Worm (Caenorhabditis elegans): ENCODE data around the gene F07H5.10.
A peak's percentile ranks its signal among the peaks of the same experiment; 100 is the strongest.

Gene F07H5.10

DNA sequence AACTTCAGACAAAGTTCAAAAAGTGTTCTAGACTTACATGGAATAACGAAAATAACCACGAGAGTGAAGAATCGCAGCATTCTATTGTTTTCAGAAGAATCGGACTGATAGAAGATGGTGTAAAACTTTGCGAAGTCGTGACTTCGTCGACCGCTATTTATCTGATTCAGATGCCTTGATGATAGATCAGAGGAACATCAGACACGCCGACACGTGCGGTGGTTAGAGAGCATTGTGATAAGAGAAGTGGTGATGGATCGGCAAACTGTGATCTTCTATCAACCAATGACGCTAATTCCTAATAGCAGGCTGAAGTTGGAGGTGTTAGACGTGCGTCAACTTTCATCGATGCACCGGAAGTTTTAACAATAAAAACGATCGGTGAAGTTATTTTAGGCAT is 9.9 kb upstream of the F07H5.10 start (continued):
- TF ChIP-seq pha-4 (GFP tag; IDR thresholded peaks at IDR 0.05) (no peak), pha-4 (tag; optimal IDR thresholded peaks at IDR 0.05) (no peak), fkh-10 (GFP tag; optimal IDR thresholded peaks at IDR 0.05) (no peak), snpc-4 (tag; optimal IDR thresholded peaks at IDR 0.05) (no peak), nhr-25 (tag; optimal IDR thresholded peaks at IDR 0.05; ENCODE audit: borderline replicate concordance, insufficient read depth) (peak; percentile 47), zip-2 (tag; optimal IDR thresholded peaks at IDR 0.05) (no peak), mep-1 (tag; optimal IDR thresholded peaks at IDR 0.05) (peak; percentile 31), lin-1 (GFP tag; IDR thresholded peaks at IDR 0.05) (peak; percentile 39; the same call in 1 of the 2 replicates), unc-62 (GFP tag; optimal IDR thresholded peaks at IDR 0.05 in 1 of 2) (no peak), unc-62 (tag; optimal IDR thresholded peaks at IDR 0.05) (no peak), aly-2 (tag; optimal IDR thresholded peaks at IDR 0.05) (no peak), F49E8.2 (tag; optimal IDR thresholded peaks at IDR 0.05; ENCODE audit: borderline replicate concordance) (no peak), ctbp-1 (GFP tag; IDR thresholded peaks at IDR 0.05) (no peak), zfp-3 (GFP tag; conservative IDR thresholded peaks at IDR 0.05) (no peak), hlh-11 (tag; optimal IDR thresholded peaks at IDR 0.05) (peak; percentile 62), egl-27 (tag; optimal IDR thresholded peaks at IDR 0.05) (no peak), dmd-9 (GFP tag; IDR thresholded peaks at IDR 0.05) (no peak), zip-11 (GFP tag; IDR thresholded peaks at IDR 0.05) (no peak), daf-16 (GFP tag; optimal IDR thresholded peaks at IDR 0.05) (no peak), daf-16 (tag; optimal IDR thresholded peaks at IDR 0.05) (no peak), gei-8 (GFP tag; optimal IDR thresholded peaks at IDR 0.05) (peak; percentile 25), ceh-44 (GFP tag; IDR thresholded peaks at IDR 0.05) (no peak), T20F7.1 (GFP tag; optimal IDR thresholded peaks at IDR 0.05) (no peak), ceh-32 (tag; optimal IDR thresholded peaks at IDR 0.05; ENCODE audit: poor library complexity) (no peak), ceh-28 (tag; optimal IDR thresholded peaks at IDR 0.05) (no peak), nhr-41 (GFP tag; IDR thresholded peaks at IDR 0.05) (no peak), nhr-76 (tag; optimal IDR thresholded peaks at IDR 0.05) (no peak), dve-1 (tag; optimal IDR thresholded peaks at IDR 0.05; ENCODE audit: insufficient read depth) (peak; percentile 1), unc-130 (GFP tag; optimal IDR thresholded peaks at IDR 0.05) (no peak), tag-97 (GFP tag; IDR thresholded peaks at IDR 0.05) (no peak), nhr-48 (tag; optimal IDR thresholded peaks at IDR 0.05) (peak; percentile 95), T26A8.4 (GFP tag; IDR thresholded peaks at IDR 0.05) (no peak), nhr-6 (tag; optimal IDR thresholded peaks at IDR 0.05) (no peak), attf-4 (tag; optimal IDR thresholded peaks at IDR 0.05) (no peak), ceh-20 (GFP tag; IDR thresholded peaks at IDR 0.05) (0 out of 2 replicates have a peak, but pooled peaks have one; percentile 55), daf-12 (tag; optimal IDR thresholded peaks at IDR 0.05) (no peak), unc-39 (tag; optimal IDR thresholded peaks at IDR 0.05) (no peak), lir-3 (tag; optimal IDR thresholded peaks at IDR 0.05) (no peak), nhr-11 (tag; optimal IDR thresholded peaks at IDR 0.05) (no peak), arid-1 (GFP tag; conservative IDR thresholded peaks at IDR 0.05) (no peak), madf-5 (GFP tag; IDR thresholded peaks at IDR 0.05) (no peak), mdt-29 (GFP tag; IDR thresholded peaks at IDR 0.05) (no peak), mxl-2 (GFP tag; conservative IDR thresholded peaks at IDR 0.05) (0 out of 2 replicates have a peak, but pooled peaks have one; percentile 12), aha-1 (tag) (peak; percentile 92), tra-1 (GFP tag; IDR thresholded peaks at IDR 0.05) (0 out of 2 replicates have a peak, but pooled peaks have one; percentile 56), Y75B8A.6 (GFP tag; IDR thresholded peaks at IDR 0.05) (no peak), ama-1 (optimal IDR thresholded peaks at IDR 0.05) (peak; percentile 4), dmd-8 (GFP tag; IDR thresholded peaks at IDR 0.05) (no peak), jun-1 (tag; optimal IDR thresholded peaks at IDR 0.05) (no peak), madf-9 (GFP tag; conservative IDR thresholded peaks at IDR 0.05) (no peak), D1046.2 (GFP tag; IDR thresholded peaks at IDR 0.05) (no peak), ceh-82 (tag; optimal IDR thresholded peaks at IDR 0.05) (no peak), Y105C5A.15 (GFP tag; IDR thresholded peaks at IDR 0.05) (no peak)
